Fruit fly (Drosophila melanogaster): ENCODE results near the gene Chrac-16.

The Chrac-16 gene

dm6 chrX:12004395-12004768 lies 13.4 kb downstream of the Chrac-16 start:
- TF ChIP-seq CG7045 (GFP tag; optimal IDR thresholded peaks at IDR 0.05): no peak
- TF ChIP-seq cic (GFP tag; optimal IDR thresholded peaks at IDR 0.05): no peak
- no peak for TF ChIP-seq CG14711 (tag; optimal IDR thresholded peaks at IDR 0.05)
- no peak for TF ChIP-seq toe (GFP tag; optimal IDR thresholded peaks at IDR 0.05)
- no peak for TF ChIP-seq kay (GFP tag; ENCODE audit: borderline replicate concordance)
- no peak for TF ChIP-seq Crg-1 (GFP tag; optimal IDR thresholded peaks at IDR 0.05)
- TF ChIP-seq CG11617 (GFP tag; optimal IDR thresholded peaks at IDR 0.05): no peak
- TF ChIP-seq CG1620 (GFP tag; optimal IDR thresholded peaks at IDR 0.05): no peak
- TF ChIP-seq CG33017 (tag; optimal IDR thresholded peaks at IDR 0.05): no peak
- no peak for TF ChIP-seq pad (GFP tag; optimal IDR thresholded peaks at IDR 0.05)
- TF ChIP-seq CG12768 (GFP tag; optimal IDR thresholded peaks at IDR 0.05): no peak
- no peak for TF ChIP-seq tj (GFP tag; optimal IDR thresholded peaks at IDR 0.05)
- no peak for TF ChIP-seq Clk (GFP tag; optimal IDR thresholded peaks at IDR 0.05)
- no peak for TF ChIP-seq cnc (optimal IDR thresholded peaks at IDR 0.05)
- no peak for TF ChIP-seq ovo (GFP tag; optimal IDR thresholded peaks at IDR 0.05)
- no peak for TF ChIP-seq Hr96 (GFP tag; optimal IDR thresholded peaks at IDR 0.05)
- TF ChIP-seq bab1 (GFP tag; optimal IDR thresholded peaks at IDR 0.05): no peak

DNA sequence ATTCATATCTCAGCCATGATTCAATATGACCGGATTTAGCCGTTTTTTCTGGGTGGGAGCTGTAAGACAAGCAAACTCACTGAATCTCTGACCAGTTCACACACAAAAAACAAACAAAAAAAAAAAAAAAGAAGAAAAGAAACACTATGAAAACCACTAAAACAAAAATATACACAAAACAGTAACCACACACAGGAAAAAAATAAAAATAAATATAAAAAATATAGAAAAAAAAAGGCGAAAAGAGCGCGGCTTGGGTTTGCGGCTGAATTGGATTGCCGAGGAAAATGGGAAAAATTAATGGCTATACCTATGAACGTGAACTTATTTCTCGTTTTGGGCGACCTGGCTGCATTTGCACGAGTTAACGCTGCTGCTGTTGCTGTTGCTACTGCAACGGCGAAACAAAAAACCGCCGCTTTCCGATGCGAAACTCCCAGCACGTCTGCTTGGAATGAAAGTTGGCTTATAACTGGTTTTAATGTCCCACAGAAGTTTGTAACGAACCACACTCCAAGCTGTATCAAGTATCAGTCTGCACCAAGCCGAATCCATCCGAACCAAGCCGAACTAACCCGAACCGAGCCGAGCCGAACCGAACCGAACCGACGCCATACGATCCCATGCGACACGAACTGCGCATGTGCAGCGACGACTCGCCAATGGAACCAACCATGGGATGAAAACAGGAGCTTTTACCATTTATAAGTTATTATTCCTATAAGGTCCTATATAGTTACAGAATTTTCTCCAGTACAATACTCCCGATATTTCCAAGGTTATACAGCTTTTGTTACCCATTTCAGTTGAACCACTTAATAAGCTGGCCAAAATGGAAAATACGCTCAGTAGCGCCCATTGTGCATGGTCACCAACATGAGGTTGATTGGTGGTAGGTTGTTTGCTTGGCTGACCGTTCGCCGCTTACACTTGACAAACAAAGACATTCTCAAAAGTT lies 14.0 kb downstream of the Chrac-16 start, which contains the start of gene fw:
fw (minus strand) TSS at position 478 of the 958 bp plus-strand sequence.
- TF ChIP-seq tj (GFP tag; optimal IDR thresholded peaks at IDR 0.05) (no peak), cic (GFP tag; optimal IDR thresholded peaks at IDR 0.05) (no peak), Crg-1 (GFP tag; optimal IDR thresholded peaks at IDR 0.05) (no peak), kay (GFP tag; ENCODE audit: borderline replicate concordance) (no peak), CG14711 (tag; optimal IDR thresholded peaks at IDR 0.05) (no peak), CG1620 (GFP tag; optimal IDR thresholded peaks at IDR 0.05) (no peak), bab1 (GFP tag; optimal IDR thresholded peaks at IDR 0.05) (no peak), CG33017 (tag; optimal IDR thresholded peaks at IDR 0.05) (no peak), ovo (GFP tag; optimal IDR thresholded peaks at IDR 0.05) (no peak), CG7045 (GFP tag; optimal IDR thresholded peaks at IDR 0.05) (no peak), Clk (GFP tag; optimal IDR thresholded peaks at IDR 0.05) (no peak), toe (GFP tag; optimal IDR thresholded peaks at IDR 0.05) (no peak)

dm6 chrX:12001005-12001404 lies 16.8 kb downstream of the Chrac-16 start:
- TF ChIP-seq CG7101 (tag; optimal IDR thresholded peaks at IDR 0.05) (no peak), ovo (GFP tag; optimal IDR thresholded peaks at IDR 0.05) (no peak), CG7045 (GFP tag; optimal IDR thresholded peaks at IDR 0.05) (no peak), kay (GFP tag; ENCODE audit: borderline replicate concordance) (no peak), toe (GFP tag; optimal IDR thresholded peaks at IDR 0.05) (no peak), CG11617 (GFP tag; optimal IDR thresholded peaks at IDR 0.05) (no peak), Hr96 (GFP tag; optimal IDR thresholded peaks at IDR 0.05) (no peak), CG14711 (tag; optimal IDR thresholded peaks at IDR 0.05) (no peak), CG1620 (GFP tag; optimal IDR thresholded peaks at IDR 0.05) (no peak), Mnt (GFP tag; optimal IDR thresholded peaks at IDR 0.05) (no peak)

DNA sequence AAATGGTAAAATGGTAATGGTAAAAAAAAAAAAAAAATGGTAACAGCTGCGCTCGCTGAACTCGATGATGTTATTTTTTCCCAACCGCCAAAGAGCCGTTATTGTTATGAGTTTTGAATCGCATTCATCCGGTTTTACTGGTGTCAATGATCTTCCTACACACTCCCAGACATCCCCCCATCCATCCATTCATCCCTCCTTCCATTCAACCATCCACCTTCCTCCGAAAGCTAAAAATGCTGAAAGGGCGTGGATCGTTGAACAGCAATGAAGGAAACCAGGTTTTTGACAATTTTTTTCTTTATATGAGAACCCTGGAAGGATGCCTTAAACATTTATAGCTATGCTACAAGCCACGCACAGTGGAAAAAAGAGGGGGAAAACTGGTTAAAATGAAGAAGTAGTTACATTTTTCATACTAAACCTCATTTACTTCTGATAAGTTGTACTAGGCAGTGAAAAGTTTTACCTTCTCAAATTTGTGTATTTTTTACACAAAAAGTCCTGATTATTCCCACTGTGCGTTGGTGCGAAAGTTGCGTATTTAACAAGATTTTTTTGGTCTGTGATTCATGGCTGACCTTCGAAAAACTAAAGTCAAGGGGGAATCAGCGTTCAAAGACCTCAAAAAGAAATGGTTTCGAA lies 17.7 kb downstream of the Chrac-16 start:
- TF ChIP-seq CG14711 (tag; optimal IDR thresholded peaks at IDR 0.05) (no peak), CG33017 (tag; optimal IDR thresholded peaks at IDR 0.05) (no peak), toe (GFP tag; optimal IDR thresholded peaks at IDR 0.05) (no peak), Clk (GFP tag; optimal IDR thresholded peaks at IDR 0.05) (no peak), kay (GFP tag; ENCODE audit: borderline replicate concordance) (no peak), CG1620 (GFP tag; optimal IDR thresholded peaks at IDR 0.05) (no peak), Mnt (GFP tag; optimal IDR thresholded peaks at IDR 0.05) (no peak), bab1 (GFP tag; optimal IDR thresholded peaks at IDR 0.05) (no peak), pad (GFP tag; optimal IDR thresholded peaks at IDR 0.05) (no peak), ovo (GFP tag; optimal IDR thresholded peaks at IDR 0.05) (no peak), cic (GFP tag; optimal IDR thresholded peaks at IDR 0.05) (no peak), Hr96 (GFP tag; optimal IDR thresholded peaks at IDR 0.05) (no peak), CG7101 (tag; optimal IDR thresholded peaks at IDR 0.05) (no peak), CG5204 (GFP tag; optimal IDR thresholded peaks at IDR 0.05) (no peak), CG7045 (GFP tag; optimal IDR thresholded peaks at IDR 0.05) (no peak), tj (GFP tag; optimal IDR thresholded peaks at IDR 0.05) (no peak), CG12768 (GFP tag; optimal IDR thresholded peaks at IDR 0.05) (no peak)

DNA sequence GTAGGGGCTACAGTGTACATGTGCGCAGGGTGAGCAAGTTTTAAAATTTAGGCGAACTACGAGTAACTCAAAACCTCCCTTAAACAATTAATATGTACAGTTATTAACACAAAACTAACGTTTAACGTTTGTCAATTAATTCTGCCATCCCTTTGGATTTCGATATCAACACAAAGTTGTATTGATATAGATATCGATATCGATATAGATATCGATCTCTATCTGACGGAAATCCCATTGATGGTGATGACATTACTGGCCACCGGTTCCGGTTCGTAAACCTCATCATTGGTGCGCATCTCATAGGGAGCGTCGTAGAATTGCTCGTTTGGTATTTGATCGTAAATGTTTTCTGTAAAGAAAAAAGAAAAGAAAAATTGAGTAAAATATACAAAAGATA lies 24.5 kb downstream of the Chrac-16 start:
- no peak for TF ChIP-seq CG12768 (GFP tag; optimal IDR thresholded peaks at IDR 0.05)
- TF ChIP-seq Mnt (GFP tag; optimal IDR thresholded peaks at IDR 0.05): no peak
- TF ChIP-seq CG11617 (GFP tag; optimal IDR thresholded peaks at IDR 0.05): no peak
- TF ChIP-seq pad (GFP tag; optimal IDR thresholded peaks at IDR 0.05): no peak
- TF ChIP-seq kay (GFP tag; ENCODE audit: borderline replicate concordance): no peak
- TF ChIP-seq CG14711 (tag; optimal IDR thresholded peaks at IDR 0.05): no peak
- TF ChIP-seq Clk (GFP tag; optimal IDR thresholded peaks at IDR 0.05): no peak
- TF ChIP-seq Hr96 (GFP tag; optimal IDR thresholded peaks at IDR 0.05): no peak
- no peak for TF ChIP-seq CG5204 (GFP tag; optimal IDR thresholded peaks at IDR 0.05)
- no peak for TF ChIP-seq CG7101 (tag; optimal IDR thresholded peaks at IDR 0.05)
- no peak for TF ChIP-seq ovo (GFP tag; optimal IDR thresholded peaks at IDR 0.05)
- no peak for TF ChIP-seq toe (GFP tag; optimal IDR thresholded peaks at IDR 0.05)
- TF ChIP-seq cic (GFP tag; optimal IDR thresholded peaks at IDR 0.05): no peak
- no peak for TF ChIP-seq CG7045 (GFP tag; optimal IDR thresholded peaks at IDR 0.05)
- no peak for TF ChIP-seq CG33017 (tag; optimal IDR thresholded peaks at IDR 0.05)
- TF ChIP-seq CG1620 (GFP tag; optimal IDR thresholded peaks at IDR 0.05): no peak
- TF ChIP-seq Crg-1 (GFP tag; optimal IDR thresholded peaks at IDR 0.05): no peak
- TF ChIP-seq cnc (optimal IDR thresholded peaks at IDR 0.05): no peak
- TF ChIP-seq bab1 (GFP tag; optimal IDR thresholded peaks at IDR 0.05): no peak
- no peak for TF ChIP-seq tj (GFP tag; optimal IDR thresholded peaks at IDR 0.05)
